Worm (Caenorhabditis elegans) whole organism, L4/young adult: ENCODE results near the gene srx-50.

Experiments used
- W03F9.2 ChIP-seq: fragments of 150-350 bp; optimal IDR thresholded peaks from 2 replicates; lab custom pipeline; 2014; ENCODE audit warnings: missing biosample characterization, missing genetic modification characterization
- him-1 ChIP-seq: sonication (generic microtip); optimal IDR thresholded peaks from 2 replicates; lab custom pipeline; 2016; ENCODE audit warnings: missing genotype, missing genetic modification reagents, missing genetic modification characterization, missing compliant biosample characterization

DNA sequence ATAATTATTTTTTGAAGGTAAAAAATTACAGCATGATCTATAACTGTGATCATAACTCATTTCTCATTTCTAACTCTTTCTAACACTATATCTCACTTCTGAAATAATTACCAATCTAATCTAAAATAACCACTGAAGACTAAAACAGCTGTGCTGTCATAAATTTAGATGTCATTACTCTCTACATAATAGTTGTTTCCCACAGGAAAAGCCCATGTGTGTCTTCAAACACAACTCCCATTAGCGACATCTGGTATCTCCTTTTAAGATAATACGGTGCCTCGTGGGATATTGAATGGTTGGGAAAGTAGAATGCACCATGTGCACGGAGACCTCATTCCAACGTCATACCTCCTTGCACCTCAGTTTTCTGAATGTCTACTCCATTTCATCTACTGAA is 7.2 kb downstream of the srx-50 start, which contains the start of gene Y43B11AL.1:
- TF ChIP-seq W03F9.2 (no peak), him-1 (tag; lab: Kevin White, UChicago) (no peak)
